Fruit fly (Drosophila melanogaster): Measurements from ENCODE around the gene Pgant7.
A peak's percentile ranks its signal among the peaks of the same experiment; 100 is the strongest.

- TF ChIP-seq EcR (GFP tag; optimal IDR thresholded peaks at IDR 0.05): no peak
- TF ChIP-seq pan (optimal IDR thresholded peaks at IDR 0.05): no peak
- TF ChIP-seq psq (optimal IDR thresholded peaks at IDR 0.05): no peak
- TF ChIP-seq Dll (optimal IDR thresholded peaks at IDR 0.05): peak; percentile 80
- TF ChIP-seq usp (GFP tag; optimal IDR thresholded peaks at IDR 0.05): no peak
Measured at dm6 chrX:18534393-18534792, 34.6 kb upstream of the Pgant7 start.
